Fruit fly (Drosophila melanogaster) whole organism, embryonic: ENCODE results near the gene CG15040.
A peak's percentile ranks its signal among the peaks of the same experiment; 100 is the strongest.

Experiments used
- Asciz ChIP-seq: fragments of 200-800 bp; sonication (Bioruptor generic); optimal IDR thresholded peaks from 2 replicates; lab custom pipeline; 2017; ENCODE audit warnings: missing biosample characterization, mild to moderate bottlenecking, missing genetic modification characterization, missing genetic modification reagents
- Atf6 ChIP-seq: fragments of 200-800 bp; sonication (Bioruptor generic); IDR thresholded peaks from 2 replicates; pipeline ENCODE4 v1.3.6; 2022; ENCODE audit warnings: missing biosample characterization, missing genetic modification characterization
- CG10654 ChIP-seq: fragments of 200-800 bp; sonication (Bioruptor generic); optimal IDR thresholded peaks from 2 replicates; lab custom pipeline; 2016; ENCODE audit warnings: missing biosample characterization, missing genetic modification characterization
- CG10959 ChIP-seq: fragments of 200-800 bp; sonication (Bioruptor generic); IDR thresholded peaks from 2 replicates; pipeline ENCODE4 v1.3.6; 2022; ENCODE audit warnings: missing biosample characterization, missing genetic modification characterization
- CG12071 ChIP-seq: fragments of 200-800 bp; sonication (Bioruptor generic); optimal IDR thresholded peaks from 3 replicates; lab custom pipeline; 2018; ENCODE audit warnings: missing biosample characterization, mild to moderate bottlenecking, missing genetic modification characterization
- CG13775 ChIP-seq: fragments of 200-800 bp; sonication (Bioruptor generic); optimal IDR thresholded peaks from 3 replicates; lab custom pipeline; 2017; ENCODE audit warnings: missing biosample characterization, mild to moderate bottlenecking, missing genetic modification characterization
- CG14050 ChIP-seq: fragments of 200-800 bp; sonication (Bioruptor generic); IDR thresholded peaks from 3 replicates; pipeline ENCODE4 v1.3.6; 2022; ENCODE audit warnings: missing biosample characterization, missing genetic modification characterization
- CG14667 ChIP-seq: fragments of 200-800 bp; sonication (Bioruptor generic); IDR thresholded peaks from 2 replicates; pipeline ENCODE4 v1.3.6; 2022; ENCODE audit warnings: missing biosample characterization, missing genetic modification characterization
- CG14965 ChIP-seq: fragments of 200-800 bp; sonication (Bioruptor generic); optimal IDR thresholded peaks from 2 replicates; lab custom pipeline; 2016; ENCODE audit warnings: missing biosample characterization, missing genetic modification characterization, borderline replicate concordance
- CG15073 ChIP-seq: fragments of 200-800 bp; sonication (Bioruptor generic); optimal IDR thresholded peaks from 2 replicates; lab custom pipeline; 2016; ENCODE audit warnings: missing biosample characterization, missing genetic modification characterization
- CG17361 ChIP-seq: fragments of 200-800 bp; sonication (Bioruptor generic); IDR thresholded peaks from 3 replicates; pipeline ENCODE4 v1.3.6; 2022; ENCODE audit warnings: missing biosample characterization, missing genetic modification characterization
- CG17385 ChIP-seq: fragments of 200-800 bp; sonication (Bioruptor generic); optimal IDR thresholded peaks from 3 replicates; lab custom pipeline; 2018; ENCODE audit warnings: missing biosample characterization, mild to moderate bottlenecking, missing genetic modification characterization
- CG17829 ChIP-seq: fragments of 200-800 bp; optimal IDR thresholded peaks from 2 replicates; lab custom pipeline; 2019; ENCODE audit warnings: missing biosample characterization, mild to moderate bottlenecking, missing genetic modification characterization, moderate library complexity
- CG2889 ChIP-seq: fragments of 200-800 bp; sonication (Bioruptor generic); IDR thresholded peaks from 3 replicates; pipeline ENCODE4 v1.3.6; 2022; ENCODE audit warnings: missing biosample characterization, missing genetic modification characterization
- CG32767 ChIP-seq: fragments of 200-800 bp; sonication (Bioruptor generic); IDR thresholded peaks from 2 replicates; pipeline ENCODE4 v1.3.6; 2022; ENCODE audit warnings: missing biosample characterization, missing genetic modification characterization
- CG42726 ChIP-seq: fragments of 200-800 bp; sonication (Bioruptor generic); IDR thresholded peaks from 2 replicates; pipeline ENCODE4 v1.3.6; 2022; ENCODE audit warnings: missing biosample characterization, missing genetic modification characterization; ENCODE audit not compliant: partially characterized antibody
- CG4617 ChIP-seq: fragments of 200-800 bp; sonication (Bioruptor generic); optimal IDR thresholded peaks from 3 replicates; lab custom pipeline; 2016; ENCODE audit warnings: missing biosample characterization, missing genetic modification characterization, borderline replicate concordance
- CG4820 ChIP-seq: fragments of 200-800 bp; sonication (Bioruptor generic); optimal IDR thresholded peaks from 3 replicates; lab custom pipeline; 2016; ENCODE audit warnings: missing biosample characterization, missing genetic modification characterization
- CG5245 ChIP-seq: fragments of 200-800 bp; sonication (Bioruptor generic); optimal IDR thresholded peaks from 3 replicates; lab custom pipeline; 2016; ENCODE audit warnings: missing biosample characterization, missing genetic modification characterization
- CG6854 ChIP-seq: fragments of 200-800 bp; sonication (Bioruptor generic); optimal IDR thresholded peaks from 3 replicates; lab custom pipeline; 2017; ENCODE audit warnings: missing biosample characterization, mild to moderate bottlenecking, missing genetic modification characterization
- CG8281 ChIP-seq: fragments of 200-800 bp; sonication (Bioruptor generic); optimal IDR thresholded peaks from 2 replicates; lab custom pipeline; 2018; ENCODE audit warnings: missing biosample characterization, mild to moderate bottlenecking, missing genetic modification characterization, moderate library complexity
- CG9437 ChIP-seq: fragments of 200-800 bp; sonication (Bioruptor generic); optimal IDR thresholded peaks from 2 replicates; lab custom pipeline; 2018; ENCODE audit warnings: missing biosample characterization, mild to moderate bottlenecking, missing genetic modification characterization
- Chrac-16 ChIP-seq: fragments of 200-800 bp; sonication (Bioruptor generic); optimal IDR thresholded peaks from 3 replicates; lab custom pipeline; 2016; ENCODE audit warnings: missing biosample characterization, missing genetic modification characterization
- Dad ChIP-seq: fragments of 200-800 bp; sonication (Bioruptor generic); optimal IDR thresholded peaks from 3 replicates; lab custom pipeline; 2016; ENCODE audit warnings: missing biosample characterization, missing genetic modification characterization
- E2f2 ChIP-seq: fragments of 200-800 bp; sonication (Bioruptor generic); IDR thresholded peaks from 2 replicates; pipeline ENCODE4 v1.3.6; 2022; ENCODE audit warnings: missing biosample characterization, missing genetic modification characterization
- Ets97D ChIP-seq: fragments of 200-800 bp; sonication (Bioruptor generic); optimal IDR thresholded peaks from 3 replicates; lab custom pipeline; 2016; ENCODE audit warnings: missing biosample characterization, missing genetic modification characterization
- Fer1 ChIP-seq: fragments of 200-800 bp; sonication (Bioruptor generic); optimal IDR thresholded peaks from 2 replicates; lab custom pipeline; 2017; ENCODE audit warnings: missing biosample characterization, mild to moderate bottlenecking, missing genetic modification characterization
- H15 ChIP-seq: fragments of 200-800 bp; sonication (Bioruptor generic); IDR thresholded peaks from 3 replicates; pipeline ENCODE4 v1.3.6; 2022; ENCODE audit warnings: missing biosample characterization, missing genetic modification characterization
- HLH3B ChIP-seq: fragments of 200-800 bp; sonication (Bioruptor generic); IDR thresholded peaks from 2 replicates; pipeline ENCODE4 v1.3.6; 2022; ENCODE audit warnings: missing biosample characterization, missing genetic modification characterization
- HLH54F ChIP-seq: fragments of 200-800 bp; sonication (Bioruptor generic); optimal IDR thresholded peaks from 3 replicates; lab custom pipeline; 2016; ENCODE audit warnings: missing biosample characterization, missing genetic modification characterization
- Hand ChIP-seq: fragments of 200-800 bp; sonication (Bioruptor generic); optimal IDR thresholded peaks from 2 replicates; lab custom pipeline; 2017; ENCODE audit warnings: mild to moderate bottlenecking, missing biosample characterization, missing genetic modification reagents, missing genetic modification characterization
- NC2α ChIP-seq: fragments of 200-800 bp; sonication (Bioruptor generic); optimal IDR thresholded peaks from 2 replicates; lab custom pipeline; 2016; ENCODE audit warnings: missing biosample characterization, missing genetic modification characterization
- Side ChIP-seq: fragments of 200-800 bp; sonication (Bioruptor generic); optimal IDR thresholded peaks from 2 replicates; lab custom pipeline; 2016; ENCODE audit warnings: missing biosample characterization, missing genetic modification characterization
- Taf1 ChIP-seq: fragments of 200-800 bp; sonication (Bioruptor generic); IDR thresholded peaks from 2 replicates; pipeline ENCODE4 v1.3.6; 2022; ENCODE audit warnings: missing biosample characterization, missing genetic modification characterization
- Tbp ChIP-seq: fragments of >200 bp; optimal IDR thresholded peaks from 2 replicates; lab custom pipeline; 2018; ENCODE audit warnings: missing biosample characterization, missing genetic modification characterization
- bigmax ChIP-seq: fragments of 200-800 bp; sonication (Bioruptor generic); optimal IDR thresholded peaks from 2 replicates; lab custom pipeline; 2018; ENCODE audit warnings: missing biosample characterization, mild to moderate bottlenecking, missing genetic modification characterization
- cato ChIP-seq: fragments of 200-800 bp; sonication (Bioruptor generic); optimal IDR thresholded peaks from 2 replicates; lab custom pipeline; 2016; ENCODE audit warnings: missing biosample characterization, missing genetic modification characterization, borderline replicate concordance
- corto ChIP-seq: fragments of 200-800 bp; sonication (Bioruptor generic); optimal IDR thresholded peaks from 2 replicates; lab custom pipeline; 2016; ENCODE audit warnings: missing biosample characterization, mild to moderate bottlenecking, missing genetic modification characterization, moderate library complexity
- crc ChIP-seq: fragments of 200-800 bp; sonication (Bioruptor generic); optimal IDR thresholded peaks from 2 replicates; lab custom pipeline; 2016; ENCODE audit warnings: missing biosample characterization, missing genetic modification characterization
- dati ChIP-seq: fragments of 200-800 bp; sonication (Bioruptor generic); IDR thresholded peaks from 2 replicates; pipeline ENCODE4 v1.3.6; 2022; ENCODE audit warnings: missing biosample characterization, missing genetic modification characterization
- ewg ChIP-seq: fragments of 200-800 bp; sonication (Bioruptor generic); optimal IDR thresholded peaks from 3 replicates; lab custom pipeline; 2017; ENCODE audit warnings: mild to moderate bottlenecking, missing biosample characterization, missing genetic modification reagents, missing genetic modification characterization
- ftz-f1 ChIP-seq: fragments of 200-800 bp; sonication (Bioruptor generic); optimal IDR thresholded peaks from 2 replicates; lab custom pipeline; 2016; ENCODE audit warnings: missing biosample characterization, missing genetic modification characterization
- hbn ChIP-seq: fragments of 200-800 bp; sonication (Bioruptor generic); IDR thresholded peaks from 2 replicates; pipeline ENCODE4 v1.3.6; 2022; ENCODE audit warnings: missing biosample characterization, missing genetic modification characterization; ENCODE audit not compliant: partially characterized antibody
- ind ChIP-seq: fragments of 200-800 bp; sonication (Bioruptor generic); optimal IDR thresholded peaks from 3 replicates; lab custom pipeline; 2016; ENCODE audit warnings: missing biosample characterization, missing genetic modification characterization
- pita ChIP-seq: fragments of 200-800 bp; sonication (Bioruptor generic); optimal IDR thresholded peaks from 2 replicates; lab custom pipeline; 2017; ENCODE audit warnings: missing biosample characterization, mild to moderate bottlenecking, missing genetic modification characterization
- repo ChIP-seq: fragments of 200-800 bp; sonication (Bioruptor generic); optimal IDR thresholded peaks from 2 replicates; lab custom pipeline; 2016; ENCODE audit warnings: missing biosample characterization, missing genetic modification characterization
- sd ChIP-seq: fragments of 200-800 bp; sonication (Bioruptor generic); optimal IDR thresholded peaks from 3 replicates; lab custom pipeline; 2018; ENCODE audit warnings: missing biosample characterization, mild to moderate bottlenecking, missing genetic modification characterization, moderate library complexity
- slbo ChIP-seq: fragments of 200-800 bp; sonication (Bioruptor generic); IDR thresholded peaks from 2 replicates; pipeline ENCODE4 v1.3.6; 2022; ENCODE audit warnings: missing biosample characterization, missing genetic modification characterization
- stc ChIP-seq: fragments of 200-800 bp; sonication (Bioruptor generic); IDR thresholded peaks from 2 replicates; pipeline ENCODE4 v1.3.6; 2022; ENCODE audit warnings: missing biosample characterization, missing genetic modification characterization
- tna ChIP-seq: fragments of 200-800 bp; sonication (Bioruptor generic); IDR thresholded peaks from 2 replicates; pipeline ENCODE4 v1.3.6; 2022; ENCODE audit warnings: missing biosample characterization, missing genetic modification characterization; ENCODE audit not compliant: partially characterized antibody
- ttk ChIP-seq: fragments of 200-800 bp; sonication (Bioruptor generic); IDR thresholded peaks from 2 replicates; pipeline ENCODE4 v2.1.2; 2022; ENCODE audit warnings: missing biosample characterization, missing genetic modification characterization
- unpg ChIP-seq: fragments of 200-800 bp; sonication (Bioruptor generic); optimal IDR thresholded peaks from 3 replicates; lab custom pipeline; 2018; ENCODE audit warnings: missing biosample characterization, mild to moderate bottlenecking, missing genetic modification characterization, moderate library complexity
- wor ChIP-seq: fragments of 200-800 bp; sonication (Bioruptor generic); IDR thresholded peaks from 2 replicates; pipeline ENCODE4 v1.3.6; 2022; ENCODE audit warnings: missing biosample characterization, missing genetic modification characterization

The CG15040 gene

DNA sequence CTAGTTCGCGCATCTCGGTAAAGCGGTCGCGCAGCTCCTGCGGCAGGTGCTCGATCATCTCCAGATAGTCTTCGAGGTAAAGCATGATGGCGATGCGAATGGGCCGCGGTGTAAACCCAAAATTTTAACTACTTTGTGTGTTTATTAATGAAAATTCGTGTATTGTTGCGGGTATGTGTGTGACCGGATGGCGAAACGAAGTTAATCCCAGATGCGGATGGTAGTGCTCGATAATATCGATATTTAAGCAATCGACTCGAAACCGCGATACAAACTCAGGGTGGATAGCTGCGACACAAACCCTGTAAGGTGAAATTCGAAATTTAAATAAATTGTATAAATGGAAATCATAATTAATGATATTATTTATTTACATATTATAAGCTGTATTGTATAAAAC lies 35.5 kb upstream of the CG15040 start, which contains the start of gene Ing3 (continued):
- peak; percentile 50; the same call in 1 of the 2 replicates for TF ChIP-seq CG42726
- TF ChIP-seq Asciz (GFP tag; lab: Kevin White, UChicago) = no peak
- TF ChIP-seq hbn = peak; percentile 51; the same call in 1 of the 2 replicates
- no peak for TF ChIP-seq CG14667 (GFP tag; lab: Robert Waterston, UW)
- TF ChIP-seq unpg (GFP tag; lab: Kevin White, UChicago) = no peak
- no peak for TF ChIP-seq ind (GFP tag; lab: Kevin White, UChicago)
- no peak for TF ChIP-seq HLH3B
- no peak for TF ChIP-seq CG10959 (GFP tag; lab: Robert Waterston, UW)
- TF ChIP-seq Fer1 = no peak
- TF ChIP-seq NC2α (GFP tag; lab: Kevin White, UChicago) = no peak
- TF ChIP-seq stc (GFP tag; lab: Robert Waterston, UW) = no peak
- no peak for TF ChIP-seq CG13775
- no peak for TF ChIP-seq CG12071 (GFP tag; lab: Kevin White, UChicago)
- TF ChIP-seq Dad = no peak
- TF ChIP-seq Chrac-16 (GFP tag; lab: Kevin White, UChicago) = no peak
- no peak for TF ChIP-seq Side
- TF ChIP-seq sd (tag; lab: Kevin White, UChicago) = no peak
- no peak for TF ChIP-seq crc (GFP tag; lab: Kevin White, UChicago)
- no peak for TF ChIP-seq CG17385 (GFP tag; lab: Kevin White, UChicago)
- TF ChIP-seq Hand (GFP tag; lab: Kevin White, UChicago) = no peak
- no peak for TF ChIP-seq corto (GFP tag; lab: Kevin White, UChicago)
- TF ChIP-seq CG5245 (GFP tag; lab: Kevin White, UChicago) = no peak
- no peak for TF ChIP-seq CG6854 (GFP tag; lab: Kevin White, UChicago)
- TF ChIP-seq slbo (GFP tag; lab: Robert Waterston, UW) = no peak
- no peak for TF ChIP-seq Atf6 (GFP tag; lab: Robert Waterston, UW)
- no peak for TF ChIP-seq CG14050 (GFP tag; lab: Robert Waterston, UW)
- no peak for TF ChIP-seq CG2889 (GFP tag; lab: Robert Waterston, UW)
- TF ChIP-seq HLH54F = no peak
- TF ChIP-seq Ets97D = peak; percentile 30
- TF ChIP-seq E2f2 = peak; percentile 86
- no peak for TF ChIP-seq CG10654 (GFP tag; lab: Kevin White, UChicago)
- TF ChIP-seq CG17829 (tag; lab: Kevin White, UChicago) = no peak
- TF ChIP-seq repo = no peak
- no peak for TF ChIP-seq cato (GFP tag; lab: Kevin White, UChicago)
- peak; percentile 70 for TF ChIP-seq CG4617 (GFP tag; lab: Kevin White, UChicago)
- no peak for TF ChIP-seq ftz-f1 (GFP tag; lab: Kevin White, UChicago)
- no peak for TF ChIP-seq Tbp (GFP tag; lab: Kevin White, UChicago)
- TF ChIP-seq dati (GFP tag; lab: Robert Waterston, UW) = no peak
- TF ChIP-seq CG8281 (tag; lab: Kevin White, UChicago) = no peak
- no peak for TF ChIP-seq CG17361 (GFP tag; lab: Robert Waterston, UW)
- TF ChIP-seq wor (GFP tag; lab: Robert Waterston, UW) = no peak
- no peak for TF ChIP-seq CG32767 (GFP tag; lab: Robert Waterston, UW)
- no peak for TF ChIP-seq CG14965
- TF ChIP-seq ewg = peak; percentile 25
- TF ChIP-seq CG15073 = no peak
- TF ChIP-seq tna (GFP tag; lab: Robert Waterston, UW) = no peak
- no peak for TF ChIP-seq CG9437 (GFP tag; lab: Kevin White, UChicago)
- peak; percentile 61 for TF ChIP-seq pita (GFP tag; lab: Kevin White, UChicago)
- TF ChIP-seq H15 (GFP tag; lab: Robert Waterston, UW) = no peak
- TF ChIP-seq Taf1 (GFP tag; lab: Robert Waterston, UW) = no peak
- no peak for TF ChIP-seq CG4820 (GFP tag; lab: Kevin White, UChicago)
- TF ChIP-seq ttk (GFP tag; lab: Robert Waterston, UW) = no peak
- TF ChIP-seq bigmax (GFP tag; lab: Kevin White, UChicago) = no peak
